Worm (Caenorhabditis elegans) whole organism, late embryonic: ENCODE data around the gene glc-3.

ENCODE experiments used
- F13H6.1 ChIP-seq: sonication (generic microtip); optimal IDR thresholded peaks from 2 replicates; lab custom pipeline; 2016; ENCODE audit warnings: missing genetic modification characterization, missing compliant biosample characterization
- K09A11.1 ChIP-seq: sonication (generic microtip); optimal IDR thresholded peaks from 2 replicates; lab custom pipeline; 2017; ENCODE audit warnings: antibody characterized with exemption, mild to moderate bottlenecking, missing genetic modification characterization, missing compliant biosample characterization; ENCODE audit not compliant: insufficient read depth
- T23F11.4 ChIP-seq: fragments of 200-800 bp; sonication (Bioruptor generic); optimal IDR thresholded peaks from 2 replicates; lab custom pipeline; 2018; ENCODE audit warnings: mild to moderate bottlenecking, missing genetic modification characterization, missing compliant biosample characterization
- Y22D7AL.16 ChIP-seq: sonication (generic microtip); optimal IDR thresholded peaks from 2 replicates; lab custom pipeline; 2016; ENCODE audit warnings: missing genetic modification characterization, missing compliant biosample characterization
- ahr-1 ChIP-seq: sonication (generic microtip); optimal IDR thresholded peaks from 2 replicates; lab custom pipeline; 2016; ENCODE audit warnings: missing genetic modification characterization, missing compliant biosample characterization
- ama-1 ChIP-seq: fragments of 150-350 bp; optimal IDR thresholded peaks from 2 replicates; lab custom pipeline; 2014
- ceh-14 ChIP-seq: sonication (generic microtip); optimal IDR thresholded peaks from 2 replicates; lab custom pipeline; 2016; ENCODE audit warnings: missing genotype, missing genetic modification characterization, missing compliant biosample characterization
- ceh-18 ChIP-seq: sonication (generic microtip); optimal IDR thresholded peaks from 2 replicates; lab custom pipeline; 2016; ENCODE audit warnings: missing genetic modification characterization, missing compliant biosample characterization
- ceh-19 ChIP-seq: fragments of 200-800 bp; sonication (Bioruptor generic); optimal IDR thresholded peaks from 2 replicates; lab custom pipeline; 2018; ENCODE audit warnings: mild to moderate bottlenecking, missing genetic modification characterization, missing compliant biosample characterization
- ceh-2 ChIP-seq: sonication (generic microtip); optimal IDR thresholded peaks from 2 replicates; lab custom pipeline; 2016; ENCODE audit warnings: missing genotype, missing genetic modification characterization, missing compliant biosample characterization
- ceh-22 ChIP-seq: sonication (generic microtip); optimal IDR thresholded peaks from 2 replicates; lab custom pipeline; 2017; ENCODE audit warnings: missing biosample characterization, missing genetic modification characterization
- ceh-24 ChIP-seq: sonication (generic microtip); optimal IDR thresholded peaks from 2 replicates; lab custom pipeline; 2016; ENCODE audit warnings: mild to moderate bottlenecking, missing genetic modification characterization, missing compliant biosample characterization
- ceh-30 ChIP-seq: fragments of 150-350 bp; optimal IDR thresholded peaks from 2 replicates; lab custom pipeline; 2014; ENCODE audit warnings: missing biosample characterization, missing genetic modification characterization
- ceh-45 ChIP-seq: fragments of 200-800 bp; sonication (Bioruptor generic); IDR thresholded peaks from 2 replicates; pipeline ENCODE4 v1.3.6; 2022; ENCODE audit warnings: missing genetic modification reagents, missing genetic modification characterization, missing compliant biosample characterization
- ceh-48 ChIP-seq: sonication (generic microtip); optimal IDR thresholded peaks from 2 replicates; lab custom pipeline; 2016; ENCODE audit warnings: missing genetic modification characterization, inconsistent platforms, missing compliant biosample characterization
- ceh-9 ChIP-seq: sonication (generic microtip); optimal IDR thresholded peaks from 2 replicates; lab custom pipeline; 2016; ENCODE audit warnings: mild to moderate bottlenecking, missing genetic modification characterization, inconsistent platforms, missing compliant biosample characterization
- dmd-4 ChIP-seq: sonication (generic microtip); optimal IDR thresholded peaks from 2 replicates; lab custom pipeline; 2016; ENCODE audit warnings: borderline replicate concordance, missing genetic modification characterization, missing compliant biosample characterization
- elt-4 ChIP-seq: sonication (generic microtip); optimal IDR thresholded peaks from 2 replicates; lab custom pipeline; 2016; ENCODE audit warnings: missing genetic modification characterization, missing compliant biosample characterization
- ets-4 ChIP-seq: sonication (generic microtip); optimal IDR thresholded peaks from 2 replicates; lab custom pipeline; 2016; ENCODE audit warnings: missing genetic modification characterization, missing compliant biosample characterization
- eyg-1 ChIP-seq: sonication (generic microtip); optimal IDR thresholded peaks from 2 replicates; lab custom pipeline; 2016; ENCODE audit warnings: missing genotype, missing genetic modification characterization, missing compliant biosample characterization
- fkh-10 ChIP-seq: fragments of 150-350 bp; optimal IDR thresholded peaks from 2 replicates; lab custom pipeline; 2014; ENCODE audit warnings: missing biosample characterization, missing genetic modification reagents, missing genetic modification characterization
- fkh-6 ChIP-seq: sonication (generic microtip); optimal IDR thresholded peaks from 2 replicates; lab custom pipeline; 2016; ENCODE audit warnings: missing genetic modification characterization, missing compliant biosample characterization
- hlh-13 ChIP-seq: fragments of 200-800 bp; sonication (Bioruptor generic); optimal IDR thresholded peaks from 2 replicates; lab custom pipeline; 2018; ENCODE audit warnings: mild to moderate bottlenecking, missing genetic modification characterization, missing compliant biosample characterization
- hlh-6 ChIP-seq: sonication (generic microtip); optimal IDR thresholded peaks from 2 replicates; lab custom pipeline; 2016; ENCODE audit warnings: missing genotype, missing genetic modification characterization, missing compliant biosample characterization
- hlh-8 ChIP-seq: sonication (generic microtip); optimal IDR thresholded peaks from 2 replicates; lab custom pipeline; 2016; ENCODE audit warnings: missing genotype, missing genetic modification characterization, missing compliant biosample characterization
- lin-11 ChIP-seq: fragments of 200-800 bp; sonication (Bioruptor generic); optimal IDR thresholded peaks from 2 replicates; lab custom pipeline; 2018; ENCODE audit warnings: mild to moderate bottlenecking, missing genetic modification characterization, missing compliant biosample characterization
- madf-2 ChIP-seq: sonication (generic microtip); optimal IDR thresholded peaks from 2 replicates; lab custom pipeline; 2017; ENCODE audit warnings: missing genetic modification characterization, missing compliant biosample characterization
- pha-2 ChIP-seq: sonication (generic microtip); optimal IDR thresholded peaks from 2 replicates; lab custom pipeline; 2017; ENCODE audit warnings: mild to moderate bottlenecking, missing genetic modification characterization, missing compliant biosample characterization
- pha-4 ChIP-seq: fragments of 150-350 bp; optimal IDR thresholded peaks from 2 replicates; lab custom pipeline; 2018; ENCODE audit warnings: missing biosample characterization, missing genetic modification reagents, missing genetic modification characterization
- pqm-1 ChIP-seq: sonication (generic microtip); optimal IDR thresholded peaks from 2 replicates; lab custom pipeline; 2016; ENCODE audit warnings: missing genetic modification characterization, missing compliant biosample characterization
- pros-1 ChIP-seq: fragments of 150-350 bp; optimal IDR thresholded peaks from 2 replicates; lab custom pipeline; 2014; ENCODE audit warnings: missing biosample characterization, missing genetic modification reagents, missing genetic modification characterization
- ref-2 ChIP-seq: sonication (generic microtip); optimal IDR thresholded peaks from 2 replicates; lab custom pipeline; 2016; ENCODE audit warnings: missing genetic modification characterization, missing compliant biosample characterization
- rnt-1 ChIP-seq: sonication (generic microtip); optimal IDR thresholded peaks from 2 replicates; lab custom pipeline; 2016; ENCODE audit warnings: missing genetic modification characterization, missing compliant biosample characterization
- sox-2 ChIP-seq: fragments of 200-800 bp; sonication (Bioruptor generic); IDR thresholded peaks from 2 replicates; pipeline ENCODE4 v1.3.6; 2022; ENCODE audit warnings: missing genetic modification reagents, missing genetic modification characterization, missing compliant biosample characterization
- tbx-2 ChIP-seq: sonication (generic microtip); optimal IDR thresholded peaks from 2 replicates; lab custom pipeline; 2016; ENCODE audit warnings: missing genetic modification characterization, missing compliant biosample characterization
- tbx-7 ChIP-seq: sonication (generic microtip); optimal IDR thresholded peaks from 2 replicates; lab custom pipeline; 2016; ENCODE audit warnings: missing genotype, missing genetic modification characterization, missing compliant biosample characterization
- ttx-3 ChIP-seq: sonication (generic microtip); optimal IDR thresholded peaks from 2 replicates; lab custom pipeline; 2016; ENCODE audit warnings: missing genetic modification reagents, missing genetic modification characterization, missing compliant biosample characterization
- unc-3 ChIP-seq, 2 experiments: fragments of 200-800 bp in 1 of 2; sonication (Bioruptor generic) in 1 of 2; sonication (generic microtip) in 1 of 2; conservative IDR thresholded peaks in 1 of 2; optimal IDR thresholded peaks in 1 of 2; 2 replicates each; pipeline versions ENCODE4 v1.3.6 to Lab custom; 2016 to 2022; ENCODE audit warnings: missing compliant biosample characterization in 2 of 2, missing genetic modification characterization in 2 of 2, missing genetic modification reagents in 1 of 2
- unc-86 ChIP-seq: sonication (generic microtip); optimal IDR thresholded peaks from 2 replicates; lab custom pipeline; 2016; ENCODE audit warnings: missing genetic modification characterization, missing compliant biosample characterization
- zip-5 ChIP-seq: sonication (generic microtip); optimal IDR thresholded peaks from 2 replicates; lab custom pipeline; 2016; ENCODE audit warnings: missing genetic modification characterization, missing compliant biosample characterization
- ztf-16 ChIP-seq: sonication (generic microtip); optimal IDR thresholded peaks from 2 replicates; lab custom pipeline; 2017; ENCODE audit warnings: missing genetic modification characterization, missing compliant biosample characterization

Gene glc-3

DNA sequence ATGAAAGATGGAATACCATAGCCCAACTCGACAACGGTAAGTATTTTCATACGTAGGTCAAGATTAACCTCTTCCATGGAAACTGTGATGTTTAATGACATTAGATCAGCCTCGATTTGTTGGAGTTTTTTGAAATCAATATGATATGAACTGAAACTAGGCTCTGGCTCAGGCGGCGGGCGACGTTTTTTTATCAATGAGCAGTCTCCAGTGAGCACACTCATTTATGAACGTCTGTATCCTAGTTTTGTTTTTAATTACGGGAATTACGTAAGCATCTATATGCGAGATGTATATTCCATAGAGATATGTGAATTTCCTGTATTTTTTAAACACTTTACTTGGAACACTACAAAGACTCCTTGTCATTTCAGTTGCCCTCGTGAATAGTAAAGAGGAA is 9.4 kb upstream of the glc-3 start, which contains the start of gene srg-67:
srg-67 (minus strand) TSS at position 101 of the 400 bp plus-strand sequence.
- no peak for TF ChIP-seq zip-5 (tag; lab: Kevin White, UChicago)
- TF ChIP-seq ahr-1 (tag; lab: Kevin White, UChicago), result no peak
- no peak for TF ChIP-seq hlh-8 (tag; lab: Kevin White, UChicago)
- TF ChIP-seq tbx-2 (tag; lab: Kevin White, UChicago), result no peak
- no peak for TF ChIP-seq elt-4 (tag; lab: Kevin White, UChicago)
- no peak for TF ChIP-seq lin-11 (tag; lab: Kevin White, UChicago)
- no peak for TF ChIP-seq ref-2 (tag; lab: Kevin White, UChicago)
- TF ChIP-seq eyg-1 (tag; lab: Kevin White, UChicago), result no peak

DNA sequence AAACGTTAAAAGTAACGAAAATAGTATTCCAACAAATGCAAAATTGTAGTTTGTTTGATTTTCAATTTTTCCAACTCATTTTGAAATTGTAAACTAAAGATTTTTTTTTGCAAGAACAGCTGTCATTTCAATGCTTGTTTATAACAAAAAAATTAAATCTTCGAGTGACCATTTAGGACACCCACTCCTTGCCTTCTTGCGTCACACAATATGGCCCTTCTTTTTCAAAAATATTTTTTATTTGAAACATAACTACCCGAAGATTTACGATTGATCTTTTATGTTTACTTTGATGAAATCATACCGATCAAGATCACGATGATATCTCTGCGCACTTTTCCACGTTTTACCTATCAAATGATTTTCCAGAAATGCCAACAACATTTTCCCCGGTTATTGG is 6.3 kb upstream of the glc-3 start, which contains the start of gene ZC317.2:
ZC317.2 (plus strand) TSS at position 301 of the 400 bp plus-strand sequence.
- TF ChIP-seq fkh-6, result no peak
- no peak for TF ChIP-seq pha-2 (tag; lab: Kevin White, UChicago)
- no peak for TF ChIP-seq ceh-18
- no peak for TF ChIP-seq dmd-4
- TF ChIP-seq ceh-9 (tag; lab: Kevin White, UChicago), result no peak
- TF ChIP-seq Y22D7AL.16 (tag; lab: Kevin White, UChicago), result no peak
- TF ChIP-seq unc-86 (tag; lab: Kevin White, UChicago), result no peak
- TF ChIP-seq lin-11 (tag; lab: Kevin White, UChicago), result no peak
- TF ChIP-seq K09A11.1 (tag; lab: Kevin White, UChicago), result no peak
- no peak for TF ChIP-seq tbx-7 (tag; lab: Kevin White, UChicago)
- no peak for TF ChIP-seq madf-2 (tag; lab: Kevin White, UChicago)
- TF ChIP-seq hlh-13 (GFP tag; lab: Kevin White, UChicago), result no peak
- TF ChIP-seq ceh-19 (GFP tag; lab: Kevin White, UChicago), result no peak
- TF ChIP-seq ceh-24, result no peak

DNA sequence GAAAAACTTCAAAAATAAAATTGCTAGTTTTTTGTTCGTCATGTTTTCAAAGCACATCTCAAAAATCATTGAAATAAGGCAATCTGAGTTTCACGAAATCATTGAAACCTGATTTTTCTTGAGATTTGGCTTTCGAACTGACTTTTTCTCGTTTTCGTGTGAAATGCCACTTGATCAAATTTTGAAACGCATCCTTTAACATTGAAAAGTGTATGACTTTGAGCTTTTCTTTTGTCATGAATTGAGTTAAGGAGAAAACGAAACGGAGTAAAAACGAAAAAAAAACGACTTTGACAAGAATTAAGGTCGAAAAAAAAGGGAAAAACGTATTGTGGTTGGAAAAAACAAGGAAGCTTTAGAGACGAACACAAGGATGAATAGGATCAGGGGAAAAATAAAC is 1.4 kb upstream of the glc-3 start:
- TF ChIP-seq sox-2 (GFP tag; lab: Robert Waterston, UW), result no peak
- no peak for TF ChIP-seq ceh-2 (tag; lab: Kevin White, UChicago)
- TF ChIP-seq pros-1, result no peak
- no peak for TF ChIP-seq ztf-16 (tag; lab: Kevin White, UChicago)
- no peak for TF ChIP-seq pha-2 (tag; lab: Kevin White, UChicago)
- no peak for TF ChIP-seq ceh-22 (tag; lab: Kevin White, UChicago)
- TF ChIP-seq ceh-45 (GFP tag; lab: Robert Waterston, UW), result no peak
- TF ChIP-seq Y22D7AL.16 (tag; lab: Kevin White, UChicago), result no peak
- TF ChIP-seq hlh-6 (tag; lab: Kevin White, UChicago), result no peak
- TF ChIP-seq F13H6.1 (tag; lab: Kevin White, UChicago), result no peak
- TF ChIP-seq fkh-10 (GFP tag; lab: Kevin White, UChicago), result no peak
- no peak for TF ChIP-seq ceh-14 (tag; lab: Kevin White, UChicago)
- TF ChIP-seq rnt-1, result no peak
- TF ChIP-seq ceh-48 (tag; lab: Kevin White, UChicago), result no peak
- TF ChIP-seq eyg-1 (tag; lab: Kevin White, UChicago), result no peak
- TF ChIP-seq pqm-1 (tag; lab: Kevin White, UChicago), result no peak
- no peak for TF ChIP-seq ama-1 (lab: Kevin White, UChicago)

DNA sequence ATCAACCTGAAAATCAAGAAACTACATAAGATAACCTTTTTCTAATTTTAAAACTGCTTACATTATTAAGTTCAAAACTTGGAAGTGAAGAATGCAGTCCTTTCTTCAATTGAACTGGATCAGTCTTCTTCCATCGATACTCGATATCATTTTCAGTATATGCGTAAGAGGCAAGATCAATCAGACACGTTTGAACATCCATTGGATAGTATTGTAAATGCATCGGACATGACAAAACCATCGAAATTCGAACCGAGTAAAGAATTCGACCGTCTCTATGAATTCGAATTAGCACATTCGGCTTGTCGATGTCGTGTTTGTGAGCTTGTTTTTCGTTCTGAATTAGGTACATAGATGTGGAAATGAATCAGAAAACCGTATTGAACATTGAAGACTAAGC is 2.8 kb downstream of the glc-3 start:
- TF ChIP-seq elt-4 (tag; lab: Kevin White, UChicago) (no peak), ceh-48 (tag; lab: Kevin White, UChicago) (no peak), eyg-1 (tag; lab: Kevin White, UChicago) (no peak), hlh-8 (tag; lab: Kevin White, UChicago) (no peak), T23F11.4 (GFP tag; lab: Kevin White, UChicago) (no peak), pha-2 (tag; lab: Kevin White, UChicago) (no peak), ets-4 (tag; lab: Kevin White, UChicago) (no peak), pha-4 (tag; lab: Kevin White, UChicago) (no peak), ceh-30 (tag; lab: Kevin White, UChicago) (no peak), ttx-3 (no peak), ceh-19 (GFP tag; lab: Kevin White, UChicago) (no peak), lin-11 (tag; lab: Kevin White, UChicago) (no peak), madf-2 (tag; lab: Kevin White, UChicago) (no peak), unc-3 (GFP tag; conservative IDR thresholded peaks at IDR 0.05; lab: Robert Waterston, UW) (no peak), unc-3 (tag; optimal IDR thresholded peaks at IDR 0.05; lab: Kevin White, UChicago) (no peak), fkh-6 (no peak), ztf-16 (tag; lab: Kevin White, UChicago) (no peak)
- TF ChIP-seq, all 69 proteins: peak for 0
